Fruit fly (Drosophila melanogaster) whole organism: Measurements from ENCODE around the gene CG13876.

Experiments
- CG8478 ChIP-seq: fragments of >200 bp; optimal IDR thresholded peaks from 2 replicates; lab custom pipeline; 2018; ENCODE audit warnings: inconsistent platforms
- Dll ChIP-seq: fragments of >200 bp; optimal IDR thresholded peaks from 2 replicates; lab custom pipeline; 2017
- EcR ChIP-seq, 2 experiments: fragments of >200 bp; optimal IDR thresholded peaks; 2 replicates each; lab custom pipeline; 2017; ENCODE audit warnings: missing biosample characterization in 2 of 2, missing genetic modification characterization in 2 of 2, missing genetic modification reagents in 2 of 2
- pan ChIP-seq: fragments of >200 bp; optimal IDR thresholded peaks from 2 replicates; lab custom pipeline; 2017
- psq ChIP-seq: fragments of >200 bp; optimal IDR thresholded peaks from 2 replicates; lab custom pipeline; 2017
- usp ChIP-seq: fragments of >200 bp; optimal IDR thresholded peaks from 2 replicates; lab custom pipeline; 2017; ENCODE audit warnings: missing biosample characterization, missing genetic modification characterization, mixed read lengths

- TF ChIP-seq psq (lab: Kevin White, UChicago): no peak
- TF ChIP-seq CG8478: no peak
- TF ChIP-seq EcR (GFP tag; optimal IDR thresholded peaks at IDR 0.05; lab: Kevin White, UChicago): no peak
- no peak for TF ChIP-seq Dll (lab: Kevin White, UChicago)
- no peak for TF ChIP-seq pan (lab: Kevin White, UChicago)
- TF ChIP-seq usp (GFP tag; lab: Kevin White, UChicago): no peak
Measured at dm6 chr3L:216325-216724, 10.4 kb downstream of the CG13876 start, which contains the start of gene Kaz1-ORFB.
